Worm (Caenorhabditis elegans) whole organism, L2 larva: ENCODE data around the gene srg-21.

Experiments used
- ZK546.5 ChIP-seq: sonication (generic microtip); optimal IDR thresholded peaks from 2 replicates; lab custom pipeline; 2017; ENCODE audit warnings: missing biosample characterization, missing genetic modification characterization
- ceh-82 ChIP-seq: fragments of 150-350 bp; optimal IDR thresholded peaks from 2 replicates; lab custom pipeline; 2014; ENCODE audit warnings: missing biosample characterization, missing genetic modification characterization
- fos-1 ChIP-seq: fragments of 150-350 bp; optimal IDR thresholded peaks from 2 replicates; lab custom pipeline; 2014; ENCODE audit warnings: missing biosample characterization, missing genetic modification characterization
- nhr-11 ChIP-seq: fragments of 150-350 bp; optimal IDR thresholded peaks from 2 replicates; lab custom pipeline; 2014; ENCODE audit warnings: missing biosample characterization, missing genetic modification characterization
- nhr-237 ChIP-seq: fragments of 150-350 bp; optimal IDR thresholded peaks from 2 replicates; lab custom pipeline; 2014; ENCODE audit warnings: missing biosample characterization, missing genetic modification characterization
- skn-1 ChIP-seq: sonication (generic microtip); optimal IDR thresholded peaks from 2 replicates; lab custom pipeline; 2017; ENCODE audit warnings: missing biosample characterization, missing genetic modification characterization
- snpc-4 ChIP-seq: fragments of 150-350 bp; optimal IDR thresholded peaks from 2 replicates; lab custom pipeline; 2014; ENCODE audit warnings: missing biosample characterization, missing genetic modification characterization
- unc-62 ChIP-seq: fragments of 150-350 bp; optimal IDR thresholded peaks from 2 replicates; lab custom pipeline; 2014; ENCODE audit warnings: missing biosample characterization, missing genetic modification reagents, missing genetic modification characterization
- zag-1 ChIP-seq: fragments of 150-350 bp; optimal IDR thresholded peaks from 2 replicates; lab custom pipeline; 2014; ENCODE audit warnings: missing biosample characterization, missing genetic modification characterization

ce11 chrII:3100546-3100945, 9.4 kb upstream of the srg-21 start, which contains the start of gene srg-24:
- TF ChIP-seq skn-1 (tag; lab: Kevin White, UChicago): no peak
- TF ChIP-seq ceh-82 (tag; lab: Kevin White, UChicago): no peak
- TF ChIP-seq snpc-4 (tag; lab: Kevin White, UChicago): no peak
- TF ChIP-seq ZK546.5 (tag; lab: Kevin White, UChicago): no peak
- no peak for TF ChIP-seq unc-62 (GFP tag; lab: Kevin White, UChicago)
- TF ChIP-seq nhr-237 (tag; lab: Kevin White, UChicago): no peak
- TF ChIP-seq nhr-11 (tag; lab: Kevin White, UChicago): no peak
- no peak for TF ChIP-seq zag-1 (tag; lab: Kevin White, UChicago)
- no peak for TF ChIP-seq fos-1 (tag; lab: Kevin White, UChicago)
